Worm (Caenorhabditis elegans) whole organism, midembryonic: ENCODE measurements around the gene nxf-2.

ENCODE experiments used
- T22C8.4 ChIP-seq: fragments of 200-800 bp; sonication (Bioruptor generic); IDR thresholded peaks from 2 replicates; pipeline ENCODE4 v1.3.6; 2022; ENCODE audit warnings: missing genetic modification characterization, missing compliant biosample characterization
- cog-1 ChIP-seq: sonication (generic microtip); optimal IDR thresholded peaks from 2 replicates; lab custom pipeline; 2016; ENCODE audit warnings: missing genetic modification characterization, missing compliant biosample characterization
- flt-1 ChIP-seq: fragments of 200-800 bp; sonication (Bioruptor generic); IDR thresholded peaks from 2 replicates; pipeline ENCODE4 v1.3.6; 2022; ENCODE audit warnings: missing genetic modification characterization, missing compliant biosample characterization
- klf-2 ChIP-seq: fragments of 200-800 bp; sonication (Bioruptor generic); conservative IDR thresholded peaks from 2 replicates; pipeline ENCODE4 v1.3.6; 2022; ENCODE audit warnings: missing genetic modification reagents, missing genetic modification characterization, missing compliant biosample characterization
- med-1 ChIP-seq: sonication (generic microtip); optimal IDR thresholded peaks from 2 replicates; lab custom pipeline; 2017; ENCODE audit warnings: missing genetic modification characterization, mild to moderate bottlenecking, missing compliant biosample characterization, antibody characterized with exemption, missing genetic modification reagents; ENCODE audit not compliant: insufficient read depth
- tab-1 ChIP-seq: fragments of 200-800 bp; sonication (Bioruptor generic); IDR thresholded peaks from 2 replicates; pipeline ENCODE4 v1.3.6; 2022; ENCODE audit warnings: missing genetic modification characterization, missing compliant biosample characterization
- ztf-23 ChIP-seq: fragments of 200-800 bp; sonication (Bioruptor generic); IDR thresholded peaks from 2 replicates; pipeline ENCODE4 v1.3.6; 2022; ENCODE audit warnings: missing genetic modification reagents, missing genetic modification characterization, missing compliant biosample characterization

DNA sequence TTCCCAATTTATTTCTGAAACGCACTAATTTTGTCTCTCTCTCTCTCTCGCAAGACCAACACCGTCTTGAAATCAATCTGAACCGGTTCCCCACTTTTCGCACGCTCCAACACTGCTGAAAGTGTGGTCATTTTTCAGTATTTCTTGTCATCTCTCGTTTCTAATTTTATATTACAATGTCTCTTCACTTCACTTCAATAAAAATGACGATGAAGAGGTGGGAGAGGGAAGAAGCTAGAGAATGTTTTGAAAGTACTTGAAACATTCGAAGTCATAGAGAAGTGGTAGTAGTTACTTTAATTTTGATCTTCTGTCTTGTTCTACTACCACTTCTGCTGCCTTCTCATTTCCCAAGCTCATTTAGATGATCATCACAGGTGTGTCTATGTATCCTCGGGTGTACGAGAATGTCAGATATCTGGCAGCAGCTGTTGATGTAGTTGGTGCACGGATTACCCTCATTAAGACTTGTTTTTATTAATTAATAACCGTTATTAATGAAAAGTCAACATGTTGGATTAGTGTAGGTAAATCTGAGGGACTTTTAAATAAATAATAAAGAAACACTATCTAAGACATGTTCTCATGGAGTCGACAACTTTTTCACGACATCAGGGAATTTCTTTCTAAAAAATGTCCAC lies 20.6 kb upstream of the nxf-2 start:
- no peak for TF ChIP-seq cog-1
- TF ChIP-seq T22C8.4: no peak
- TF ChIP-seq klf-2 (GFP tag; lab: Robert Waterston, UW): no peak
- no peak for TF ChIP-seq med-1 (GFP tag; lab: Kevin White, UChicago)
- no peak for TF ChIP-seq flt-1 (GFP tag; lab: Robert Waterston, UW)
- no peak for TF ChIP-seq ztf-23
- no peak for TF ChIP-seq tab-1
